Worm (Caenorhabditis elegans): Measurements from ENCODE around the gene glb-34.

Gene glb-34

DNA sequence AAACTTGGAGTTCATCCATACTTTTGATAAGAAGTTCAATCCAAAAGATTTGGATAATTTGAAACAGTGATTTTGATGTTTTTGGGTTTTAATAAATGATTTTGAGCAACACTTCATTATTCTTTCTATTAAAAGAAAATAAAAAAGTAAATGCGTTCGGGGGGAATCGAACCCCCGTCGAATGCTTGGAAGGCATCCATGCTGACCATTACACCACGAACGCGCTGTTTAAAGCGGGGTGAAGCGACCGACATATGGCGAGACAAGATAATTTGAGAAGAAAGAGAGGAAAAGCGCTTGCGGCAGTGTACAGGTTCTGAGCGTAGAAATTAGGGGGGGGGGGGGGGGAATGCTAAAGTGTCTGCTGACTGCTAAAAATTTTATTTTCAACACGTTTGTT lies 4.0 kb upstream of the glb-34 start (continued):
- no peak for TF ChIP-seq aly-2 (tag; optimal IDR thresholded peaks at IDR 0.05)
- no peak for TF ChIP-seq ztf-4 (tag; optimal IDR thresholded peaks at IDR 0.05)
- no peak for TF ChIP-seq unc-130 (tag; optimal IDR thresholded peaks at IDR 0.05)
- no peak for TF ChIP-seq F16B12.6 (tag; optimal IDR thresholded peaks at IDR 0.05)
- TF ChIP-seq tlp-1 (tag; optimal IDR thresholded peaks at IDR 0.05), result no peak
- no peak for TF ChIP-seq fkh-10 (GFP tag; optimal IDR thresholded peaks at IDR 0.05)

ce11 chrIV:14574282-14574869 lies 1.9 kb upstream of the glb-34 start, which contains the start of the genes Y57G11B.3 and Y57G11B.5:
Gene Y57G11B.3 (minus strand): TSS chrIV:14574382.
Gene Y57G11B.5 (plus strand): TSS chrIV:14574819.
- no peak for TF ChIP-seq skn-1 (tag; optimal IDR thresholded peaks at IDR 0.05)
- no peak for TF ChIP-seq zag-1 (tag; optimal IDR thresholded peaks at IDR 0.05)
- TF ChIP-seq nhr-12 (tag; optimal IDR thresholded peaks at IDR 0.05), result no peak
- TF ChIP-seq isw-1 (GFP tag; IDR thresholded peaks at IDR 0.05), result no peak
- TF ChIP-seq ces-1 (GFP tag; optimal IDR thresholded peaks at IDR 0.05), result no peak
- no peak for TF ChIP-seq ceh-82 (tag; optimal IDR thresholded peaks at IDR 0.05)
- no peak for TF ChIP-seq nhr-19 (GFP tag; conservative IDR thresholded peaks at IDR 0.05)
- TF ChIP-seq C04F5.9 (tag; optimal IDR thresholded peaks at IDR 0.05), result no peak
- no peak for TF ChIP-seq fkh-4 (tag; optimal IDR thresholded peaks at IDR 0.05; ENCODE audit: borderline replicate concordance)
- no peak for TF ChIP-seq unc-86 (tag; optimal IDR thresholded peaks at IDR 0.05)
- no peak for TF ChIP-seq aly-2 (tag; optimal IDR thresholded peaks at IDR 0.05)

ce11 chrIV:14573068-14573467 lies 561 bp upstream of the glb-34 start:
- TF ChIP-seq sox-4 (tag; optimal IDR thresholded peaks at IDR 0.05) (no peak), nhr-12 (tag; optimal IDR thresholded peaks at IDR 0.05) (no peak), lin-13 (GFP tag; optimal IDR thresholded peaks at IDR 0.05) (no peak), ceh-82 (tag; optimal IDR thresholded peaks at IDR 0.05) (no peak), nhr-84 (tag; optimal IDR thresholded peaks at IDR 0.05) (no peak), xbp-1 (tag; optimal IDR thresholded peaks at IDR 0.05) (no peak), pag-3 (tag; optimal IDR thresholded peaks at IDR 0.05; ENCODE audit: borderline replicate concordance, insufficient read depth) (no peak), unc-130 (tag; optimal IDR thresholded peaks at IDR 0.05) (no peak), hlh-4 (tag; optimal IDR thresholded peaks at IDR 0.05) (no peak), ceh-90 (tag; optimal IDR thresholded peaks at IDR 0.05) (no peak), egl-27 (tag; optimal IDR thresholded peaks at IDR 0.05) (no peak), skn-1 (tag; optimal IDR thresholded peaks at IDR 0.05) (no peak)

- no peak for TF ChIP-seq rnt-1 (tag; optimal IDR thresholded peaks at IDR 0.05)
- TF ChIP-seq nhr-85 (tag), result no peak
- no peak for TF ChIP-seq tbx-2 (tag; optimal IDR thresholded peaks at IDR 0.05)
- no peak for TF ChIP-seq C34B4.2 (tag; optimal IDR thresholded peaks at IDR 0.05)
- no peak for TF ChIP-seq ceh-90 (tag; optimal IDR thresholded peaks at IDR 0.05)
- TF ChIP-seq aha-1 (tag; optimal IDR thresholded peaks at IDR 0.05), result no peak
- no peak for TF ChIP-seq isw-1 (GFP tag; IDR thresholded peaks at IDR 0.05)
- no peak for TF ChIP-seq fkh-4 (tag; optimal IDR thresholded peaks at IDR 0.05; ENCODE audit: borderline replicate concordance)
- no peak for TF ChIP-seq mab-9 (GFP tag; IDR thresholded peaks at IDR 0.05)
- no peak for TF ChIP-seq pax-3 (tag; optimal IDR thresholded peaks at IDR 0.05)
Observed at ce11 chrIV:14571626-14572025, 881 bp downstream of the glb-34 start.

ce11 chrIV:14565062-14565461 lies 7.4 kb downstream of the glb-34 start, which contains the start of gene Y57G11B.2:
Gene Y57G11B.2 (plus strand): TSS chrIV:14565362.
- TF ChIP-seq nhr-85 (tag) (peak; percentile 9), sup-37 (GFP tag; optimal IDR thresholded peaks at IDR 0.05) (no peak)

Measured in whole organism, L1 larva.